Worm (Caenorhabditis elegans) whole organism, early embryonic: ENCODE measurements around the gene Y46H3A.5.

Source experiments
- ama-1 ChIP-seq: fragments of 150-350 bp; optimal IDR thresholded peaks from 2 replicates; lab custom pipeline; 2014
- flt-1 ChIP-seq: fragments of 200-800 bp; sonication (Bioruptor generic); IDR thresholded peaks from 2 replicates; pipeline ENCODE4 v1.3.6; 2022; ENCODE audit warnings: missing genetic modification characterization, missing compliant biosample characterization
- hmg-4 ChIP-seq: fragments of 200-800 bp; sonication (Bioruptor generic); optimal IDR thresholded peaks from 2 replicates; lab custom pipeline; 2018; ENCODE audit warnings: mild to moderate bottlenecking, missing genetic modification characterization, missing compliant biosample characterization
- scrt-1 ChIP-seq: fragments of 200-800 bp; sonication (Bioruptor generic); IDR thresholded peaks from 2 replicates; pipeline ENCODE4 v1.3.6; 2022; ENCODE audit warnings: missing genetic modification characterization, missing compliant biosample characterization
- sea-1 ChIP-seq: fragments of 200-800 bp; sonication (Bioruptor generic); conservative IDR thresholded peaks from 2 replicates; pipeline ENCODE4 v1.3.6; 2022; ENCODE audit warnings: missing genetic modification characterization, missing compliant biosample characterization

- TF ChIP-seq sea-1 (no peak), ama-1 (no peak), scrt-1 (GFP tag; lab: Robert Waterston, UW) (no peak), flt-1 (GFP tag; lab: Robert Waterston, UW) (no peak), hmg-4 (GFP tag; lab: Kevin White, UChicago) (no peak)
These were observed 31.3 kb upstream of the Y46H3A.5 start, which contains the start of gene T10B5.7 for ce11 chrV:1845977-1846376.
